Fruit fly (Drosophila melanogaster) whole organism, embryonic: ENCODE measurements around the gene TpnC25D.

ENCODE experiments used
- Blimp-1 ChIP-seq: fragments of 200-800 bp; sonication (Bioruptor generic); optimal IDR thresholded peaks from 3 replicates; lab custom pipeline; 2018; ENCODE audit warnings: missing biosample characterization, missing genetic modification characterization, mild to moderate bottlenecking, moderate library complexity, missing genetic modification reagents
- CG10209 ChIP-seq: fragments of 200-800 bp; sonication (Bioruptor generic); optimal IDR thresholded peaks from 3 replicates; lab custom pipeline; 2017; ENCODE audit warnings: missing biosample characterization, mild to moderate bottlenecking, missing genetic modification characterization, missing genetic modification reagents
- CG10274 ChIP-seq: fragments of 200-800 bp; sonication (Bioruptor generic); optimal IDR thresholded peaks from 3 replicates; lab custom pipeline; 2017; ENCODE audit warnings: missing biosample characterization, mild to moderate bottlenecking, missing genetic modification characterization
- CG11504 ChIP-seq: fragments of 200-800 bp; sonication (Bioruptor generic); optimal IDR thresholded peaks from 3 replicates; lab custom pipeline; 2019; ENCODE audit warnings: missing biosample characterization, mild to moderate bottlenecking, missing genetic modification characterization, moderate library complexity
- CG11695 ChIP-seq: fragments of 200-800 bp; sonication (Bioruptor generic); IDR thresholded peaks from 3 replicates; pipeline ENCODE4 v1.3.6; 2022; ENCODE audit warnings: missing biosample characterization, missing genetic modification characterization
- CG12942 ChIP-seq: fragments of 200-800 bp; sonication (Bioruptor generic); optimal IDR thresholded peaks from 3 replicates; lab custom pipeline; 2016; ENCODE audit warnings: missing biosample characterization, missing genetic modification characterization
- CG14860 ChIP-seq: fragments of 200-800 bp; sonication (Bioruptor generic); IDR thresholded peaks from 3 replicates; pipeline ENCODE4 v1.3.6; 2022; ENCODE audit warnings: missing biosample characterization, missing genetic modification characterization; ENCODE audit not compliant: partially characterized antibody
- CG14965 ChIP-seq: fragments of 200-800 bp; sonication (Bioruptor generic); optimal IDR thresholded peaks from 2 replicates; lab custom pipeline; 2016; ENCODE audit warnings: missing biosample characterization, missing genetic modification characterization, borderline replicate concordance
- CG17361 ChIP-seq: fragments of 200-800 bp; sonication (Bioruptor generic); IDR thresholded peaks from 3 replicates; pipeline ENCODE4 v1.3.6; 2022; ENCODE audit warnings: missing biosample characterization, missing genetic modification characterization
- CG2678 ChIP-seq: fragments of 200-800 bp; sonication (Bioruptor generic); optimal IDR thresholded peaks from 3 replicates; lab custom pipeline; 2019; ENCODE audit warnings: missing biosample characterization, mild to moderate bottlenecking, missing genetic modification characterization, moderate library complexity
- CG2712 ChIP-seq: fragments of 200-800 bp; optimal IDR thresholded peaks from 3 replicates; lab custom pipeline; 2019; ENCODE audit warnings: missing biosample characterization, mild to moderate bottlenecking, missing genetic modification characterization, moderate library complexity
- CG31441 ChIP-seq: fragments of 200-800 bp; sonication (Bioruptor generic); IDR thresholded peaks from 2 replicates; pipeline ENCODE4 v1.3.6; 2022; ENCODE audit warnings: missing biosample characterization, missing genetic modification characterization
- CG5180 ChIP-seq: fragments of 200-800 bp; sonication (Bioruptor generic); optimal IDR thresholded peaks from 3 replicates; lab custom pipeline; 2017; ENCODE audit warnings: missing biosample characterization, missing genetic modification characterization, mild to moderate bottlenecking, moderate library complexity, missing genetic modification reagents
- CG6813 ChIP-seq: fragments of 200-800 bp; sonication (Bioruptor generic); optimal IDR thresholded peaks from 2 replicates; lab custom pipeline; 2017; ENCODE audit warnings: missing biosample characterization, missing genetic modification characterization, mild to moderate bottlenecking, moderate library complexity, missing genetic modification reagents
- CG7745 ChIP-seq: fragments of 200-800 bp; sonication (Bioruptor generic); optimal IDR thresholded peaks from 2 replicates; lab custom pipeline; 2018; ENCODE audit warnings: missing biosample characterization, mild to moderate bottlenecking, missing genetic modification characterization, moderate library complexity
- CG7839 ChIP-seq: fragments of 200-800 bp; sonication (Bioruptor generic); optimal IDR thresholded peaks from 3 replicates; lab custom pipeline; 2018; ENCODE audit warnings: missing biosample characterization, mild to moderate bottlenecking, missing genetic modification characterization, moderate library complexity
- CG7928 ChIP-seq: fragments of 200-800 bp; sonication (Bioruptor generic); optimal IDR thresholded peaks from 2 replicates; lab custom pipeline; 2017; ENCODE audit warnings: missing biosample characterization, mild to moderate bottlenecking, missing genetic modification characterization
- CG8290 ChIP-seq, 3 experiments: fragments of 200-800 bp; sonication (Bioruptor generic); optimal IDR thresholded peaks; 2 replicates each; lab custom pipeline; 2016 to 2019; ENCODE audit warnings: missing biosample characterization in 3 of 3, missing genetic modification characterization in 3 of 3, mild to moderate bottlenecking in 2 of 3, moderate library complexity in 1 of 3
- CG9727 ChIP-seq: fragments of 200-800 bp; sonication (Bioruptor generic); optimal IDR thresholded peaks from 3 replicates; lab custom pipeline; 2017; ENCODE audit warnings: missing biosample characterization, mild to moderate bottlenecking, missing genetic modification characterization
- CoRest ChIP-seq: fragments of 200-800 bp; sonication (Bioruptor generic); optimal IDR thresholded peaks from 3 replicates; lab custom pipeline; 2018; ENCODE audit warnings: missing biosample characterization, mild to moderate bottlenecking, missing genetic modification characterization, moderate library complexity
- Drgx ChIP-seq: fragments of 200-800 bp; sonication (Bioruptor generic); IDR thresholded peaks from 2 replicates; pipeline ENCODE4 v1.3.6; 2022; ENCODE audit warnings: missing biosample characterization, missing genetic modification characterization
- Hr51 ChIP-seq, 2 experiments: fragments of 200-800 bp; sonication (Bioruptor generic); optimal IDR thresholded peaks; 2 replicates in 1 of 2; 3 replicates in 1 of 2; lab custom pipeline; 2016 to 2018; ENCODE audit warnings: missing biosample characterization in 2 of 2, missing genetic modification characterization in 2 of 2, mild to moderate bottlenecking in 1 of 2, moderate library complexity in 1 of 2
- Jarid2 ChIP-seq: fragments of 200-800 bp; sonication (Bioruptor generic); optimal IDR thresholded peaks from 3 replicates; lab custom pipeline; 2017; ENCODE audit warnings: mild to moderate bottlenecking, missing biosample characterization, missing genetic modification reagents, missing genetic modification characterization
- Med ChIP-seq: fragments of 200-800 bp; sonication (Bioruptor generic); peaks from one replicate; lab custom pipeline; 2016; ENCODE audit warnings: missing biosample characterization, missing genetic modification characterization, mild to moderate bottlenecking, inconsistent platforms, moderate library complexity
- Mrtf ChIP-seq: fragments of 200-800 bp; sonication (Bioruptor generic); IDR thresholded peaks from 3 replicates; pipeline ENCODE4 v1.3.6; 2022; ENCODE audit warnings: missing biosample characterization, missing genetic modification characterization
- Oli ChIP-seq: fragments of 200-800 bp; sonication (Bioruptor generic); optimal IDR thresholded peaks from 2 replicates; lab custom pipeline; 2018; ENCODE audit warnings: missing biosample characterization, mild to moderate bottlenecking, missing genetic modification characterization, moderate library complexity
- Sox102F ChIP-seq: fragments of 200-800 bp; sonication (Bioruptor generic); optimal IDR thresholded peaks from 2 replicates; lab custom pipeline; 2018; ENCODE audit warnings: missing biosample characterization, mild to moderate bottlenecking, missing genetic modification characterization, moderate library complexity
- Xrp1 ChIP-seq: fragments of 200-800 bp; sonication (Bioruptor generic); IDR thresholded peaks from 2 replicates; pipeline ENCODE4 v1.3.6; 2022; ENCODE audit warnings: missing biosample characterization, missing genetic modification characterization
- aop ChIP-seq: fragments of 200-800 bp; sonication (Bioruptor generic); IDR thresholded peaks from 2 replicates; pipeline ENCODE4 v1.3.6; 2022; ENCODE audit warnings: missing biosample characterization, missing genetic modification characterization
- bcd ChIP-seq: fragments of 200-800 bp; sonication (Bioruptor generic); optimal IDR thresholded peaks from 2 replicates; lab custom pipeline; 2017; ENCODE audit warnings: missing biosample characterization, mild to moderate bottlenecking, missing genetic modification characterization
- caup ChIP-seq: fragments of 200-800 bp; sonication (Bioruptor generic); optimal IDR thresholded peaks from 3 replicates; lab custom pipeline; 2017; ENCODE audit warnings: missing biosample characterization, mild to moderate bottlenecking, missing genetic modification characterization, moderate library complexity; ENCODE audit not compliant: severe bottlenecking
- chinmo ChIP-seq: fragments of 200-800 bp; sonication (Bioruptor generic); IDR thresholded peaks from 4 replicates; pipeline ENCODE4 v1.3.6; 2022; ENCODE audit warnings: missing biosample characterization, missing genetic modification characterization; ENCODE audit not compliant: partially characterized antibody
- dmrt11E ChIP-seq: fragments of 200-800 bp; sonication (Bioruptor generic); optimal IDR thresholded peaks from 3 replicates; lab custom pipeline; 2018; ENCODE audit warnings: missing biosample characterization, mild to moderate bottlenecking, missing genetic modification characterization, moderate library complexity
- fd64A ChIP-seq: fragments of 200-800 bp; sonication (Bioruptor generic); optimal IDR thresholded peaks from 3 replicates; lab custom pipeline; 2018; ENCODE audit warnings: missing biosample characterization, mild to moderate bottlenecking, missing genetic modification characterization
- grn ChIP-seq: fragments of 200-800 bp; sonication (Bioruptor generic); optimal IDR thresholded peaks from 3 replicates; lab custom pipeline; 2017; ENCODE audit warnings: missing biosample characterization, missing genetic modification characterization
- lola ChIP-seq, 3 experiments: fragments of >200 bp in 2 of 3; fragments of 200-800 bp in 1 of 3; sonication (Bioruptor generic) in 1 of 3; optimal IDR thresholded peaks; 2 replicates each; lab custom pipeline; 2017 to 2019; ENCODE audit warnings: missing biosample characterization in 3 of 3, missing genetic modification characterization in 3 of 3, mild to moderate bottlenecking in 1 of 3, moderate library complexity in 1 of 3
- nmo ChIP-seq: fragments of 200-800 bp; sonication (Bioruptor generic); optimal IDR thresholded peaks from 2 replicates; lab custom pipeline; 2018; ENCODE audit warnings: missing biosample characterization, mild to moderate bottlenecking, missing genetic modification characterization, moderate library complexity
- oc ChIP-seq: fragments of 200-800 bp; sonication (Bioruptor generic); optimal IDR thresholded peaks from 2 replicates; lab custom pipeline; 2018; ENCODE audit warnings: missing biosample characterization, mild to moderate bottlenecking, missing genetic modification characterization, moderate library complexity
- pros ChIP-seq: fragments of 200-800 bp; sonication (Bioruptor generic); optimal IDR thresholded peaks from 3 replicates; lab custom pipeline; 2019; ENCODE audit warnings: missing biosample characterization, mild to moderate bottlenecking, missing genetic modification characterization, moderate library complexity
- row ChIP-seq: fragments of 200-800 bp; sonication (Bioruptor generic); IDR thresholded peaks from 3 replicates; pipeline ENCODE4 v1.3.6; 2022; ENCODE audit warnings: missing biosample characterization, missing genetic modification characterization
- sna ChIP-seq: fragments of 200-800 bp; sonication (Bioruptor generic); IDR thresholded peaks from 2 replicates; pipeline ENCODE4 v1.3.6; 2022; ENCODE audit warnings: missing biosample characterization, missing genetic modification characterization; ENCODE audit not compliant: partially characterized antibody
- tio ChIP-seq: fragments of 200-800 bp; sonication (Bioruptor generic); optimal IDR thresholded peaks from 2 replicates; lab custom pipeline; 2017; ENCODE audit warnings: missing biosample characterization, missing genetic modification characterization, inconsistent platforms
- vfl ChIP-seq: fragments of 200-800 bp; sonication (Bioruptor generic); optimal IDR thresholded peaks from 2 replicates; lab custom pipeline; 2016; ENCODE audit warnings: missing biosample characterization, missing genetic modification characterization
- vnd ChIP-seq: fragments of 200-800 bp; sonication (Bioruptor generic); IDR thresholded peaks from 3 replicates; pipeline ENCODE4 v1.3.6; 2022; ENCODE audit warnings: missing biosample characterization, missing genetic modification characterization; ENCODE audit not compliant: partially characterized antibody
- vvl ChIP-seq: fragments of 200-800 bp; sonication (Bioruptor generic); IDR thresholded peaks from 2 replicates; pipeline ENCODE4 v1.3.6; 2022; ENCODE audit warnings: missing biosample characterization, missing genetic modification characterization

The TpnC25D gene

dm6 chr2L:5229735-5230347 lies 13.3 kb downstream of the TpnC25D start (continued):
- TF ChIP-seq vvl (0 out of 2 replicates have a peak, but pooled peaks have one; percentile 36), CG7928 (GFP tag; lab: Kevin White, UChicago) (no peak), row (GFP tag; lab: Robert Waterston, UW) (no peak), chinmo (GFP tag; lab: Robert Waterston, UW) (0 out of 4 replicates have a peak, but pooled peaks have one; percentile 60), bcd (GFP tag; lab: Kevin White, UChicago) (no peak), vnd (GFP tag; lab: Robert Waterston, UW) (no peak), CG14965 (GFP tag; lab: Kevin White, UChicago) (no peak), Oli (tag; lab: Kevin White, UChicago) (no peak), grn (GFP tag; lab: Kevin White, UChicago) (peak; percentile 51), CG31441 (no peak), fd64A (GFP tag; lab: Kevin White, UChicago) (no peak), aop (GFP tag; lab: Robert Waterston, UW) (no peak), Xrp1 (GFP tag; lab: Robert Waterston, UW) (no peak), Mrtf (GFP tag; lab: Robert Waterston, UW) (no peak), CG14860 (no peak), Blimp-1 (GFP tag; lab: Kevin White, UChicago) (no peak), pros (no peak), CG6813 (no peak), CG5180 (GFP tag; lab: Kevin White, UChicago) (no peak), CG12942 (GFP tag; lab: Kevin White, UChicago) (no peak), caup (no peak), Jarid2 (GFP tag; lab: Kevin White, UChicago) (no peak), CG10274 (GFP tag; lab: Kevin White, UChicago) (no peak), Hr51 (GFP tag; optimal IDR thresholded peaks at IDR 0.05; lab: Kevin White, UChicago) (no peak)

dm6 chr2L:5230772-5231171 lies 14.3 kb downstream of the TpnC25D start:
- TF ChIP-seq CG11504 (tag; lab: Kevin White, UChicago) (peak; percentile 62), CoRest (tag; lab: Kevin White, UChicago) (no peak), Med (GFP tag; lab: Kevin White, UChicago) (peak; percentile 54), vfl (GFP tag; lab: Kevin White, UChicago) (no peak), Drgx (no peak)

dm6 chr2L:5231437-5231836 lies 14.9 kb downstream of the TpnC25D start:
- peak; percentile 14 for TF ChIP-seq oc (tag; lab: Kevin White, UChicago)
- 0 out of 3 replicates have a peak, but pooled peaks have one; percentile 31 for TF ChIP-seq CG11695 (GFP tag; lab: Robert Waterston, UW)
- TF ChIP-seq dmrt11E (tag; lab: Kevin White, UChicago): peak; percentile 36
- 0 out of 3 replicates have a peak, but pooled peaks have one; percentile 11 for TF ChIP-seq CG17361 (GFP tag; lab: Robert Waterston, UW)
- TF ChIP-seq CG2678 (tag; lab: Kevin White, UChicago): peak; percentile 16
- TF ChIP-seq CG8290 (GFP tag; optimal IDR thresholded peaks at IDR 0.05; lab: Kevin White, UChicago): peak; percentile 0
- TF ChIP-seq CG8290 (tag; optimal IDR thresholded peaks at IDR 0.05; lab: Kevin White, UChicago): no peak
- no peak for TF ChIP-seq nmo (GFP tag; lab: Kevin White, UChicago)
- no peak for TF ChIP-seq CG10209 (GFP tag; lab: Kevin White, UChicago)
- peak in 1 of 3 experiments; percentile 5 for TF ChIP-seq lola (GFP tag; optimal IDR thresholded peaks at IDR 0.05; lab: Kevin White, UChicago)
- peak; percentile 7 for TF ChIP-seq tio
- TF ChIP-seq CG7839 (tag; lab: Kevin White, UChicago): peak; percentile 6
- TF ChIP-seq CG9727: peak; percentile 2
- TF ChIP-seq CG7745 (tag; lab: Kevin White, UChicago): peak; percentile 49
- TF ChIP-seq Oli (tag; lab: Kevin White, UChicago): peak; percentile 12
- TF ChIP-seq sna (GFP tag; lab: Robert Waterston, UW): no peak
- TF ChIP-seq CG2712 (tag; lab: Kevin White, UChicago): peak; percentile 18
- peak; percentile 68 for TF ChIP-seq Med (GFP tag; lab: Kevin White, UChicago)
- TF ChIP-seq chinmo (GFP tag; lab: Robert Waterston, UW): 0 out of 4 replicates have a peak, but pooled peaks have one; percentile 28
- peak; percentile 24 for TF ChIP-seq Sox102F (GFP tag; lab: Kevin White, UChicago)
